Fruit fly (Drosophila melanogaster) whole organism, embryonic: ENCODE measurements around the gene sick.

Experiments
- ATbp ChIP-seq: fragments of 200-800 bp; sonication (Bioruptor generic); optimal IDR thresholded peaks from 2 replicates; lab custom pipeline; 2017; ENCODE audit warnings: missing biosample characterization, mild to moderate bottlenecking, missing genetic modification characterization, missing genetic modification reagents
- CG10979 ChIP-seq: fragments of 200-800 bp; sonication (Bioruptor generic); optimal IDR thresholded peaks from 2 replicates; lab custom pipeline; 2018; ENCODE audit warnings: missing biosample characterization, mild to moderate bottlenecking, missing genetic modification characterization, moderate library complexity
- CG11093 ChIP-seq: fragments of 200-800 bp; sonication (Bioruptor generic); IDR thresholded peaks from 3 replicates; pipeline ENCODE4 v1.3.6; 2022; ENCODE audit warnings: missing biosample characterization, missing genetic modification characterization
- CG11456 ChIP-seq: fragments of 200-800 bp; sonication (Bioruptor generic); IDR thresholded peaks from 3 replicates; pipeline ENCODE4 v1.3.6; 2022; ENCODE audit warnings: missing biosample characterization, missing genetic modification characterization
- CG12769 ChIP-seq: fragments of 200-800 bp; sonication (Bioruptor generic); optimal IDR thresholded peaks from 2 replicates; lab custom pipeline; 2019; ENCODE audit warnings: missing biosample characterization, mild to moderate bottlenecking, missing genetic modification characterization, moderate library complexity
- CG13424 ChIP-seq: fragments of 200-800 bp; sonication (Bioruptor generic); optimal IDR thresholded peaks from 2 replicates; lab custom pipeline; 2019; ENCODE audit warnings: missing biosample characterization, mild to moderate bottlenecking, missing genetic modification characterization, moderate library complexity
- CG15514 ChIP-seq: fragments of 200-800 bp; sonication (Bioruptor generic); optimal IDR thresholded peaks from 3 replicates; lab custom pipeline; 2017; ENCODE audit warnings: missing biosample characterization, missing genetic modification characterization, mild to moderate bottlenecking, moderate library complexity, missing genetic modification reagents
- CG1603 ChIP-seq: fragments of 200-800 bp; sonication (Bioruptor generic); optimal IDR thresholded peaks from 2 replicates; lab custom pipeline; 2019; ENCODE audit warnings: missing biosample characterization, mild to moderate bottlenecking, missing genetic modification characterization, moderate library complexity
- CG17359 ChIP-seq: fragments of 200-800 bp; sonication (Bioruptor generic); optimal IDR thresholded peaks from 3 replicates; lab custom pipeline; 2018; ENCODE audit warnings: missing biosample characterization, mild to moderate bottlenecking, missing genetic modification characterization, moderate library complexity
- CG1832 ChIP-seq: fragments of 200-800 bp; sonication (Bioruptor generic); optimal IDR thresholded peaks from 2 replicates; lab custom pipeline; 2017; ENCODE audit warnings: missing biosample characterization, mild to moderate bottlenecking, missing genetic modification characterization, inconsistent platforms
- CG31388 ChIP-seq: fragments of 200-800 bp; sonication (Bioruptor generic); optimal IDR thresholded peaks from 2 replicates; lab custom pipeline; 2016; ENCODE audit warnings: missing biosample characterization, missing genetic modification characterization
- CG3847 ChIP-seq: fragments of 200-800 bp; sonication (Bioruptor generic); IDR thresholded peaks from 2 replicates; pipeline ENCODE4 v1.3.6; 2022; ENCODE audit warnings: missing biosample characterization, missing genetic modification characterization
- CG42726 ChIP-seq: fragments of 200-800 bp; sonication (Bioruptor generic); IDR thresholded peaks from 2 replicates; pipeline ENCODE4 v1.3.6; 2022; ENCODE audit warnings: missing biosample characterization, missing genetic modification characterization; ENCODE audit not compliant: partially characterized antibody
- CG5180 ChIP-seq: fragments of 200-800 bp; sonication (Bioruptor generic); optimal IDR thresholded peaks from 3 replicates; lab custom pipeline; 2017; ENCODE audit warnings: missing biosample characterization, missing genetic modification characterization, mild to moderate bottlenecking, moderate library complexity, missing genetic modification reagents
- CG6175 ChIP-seq: fragments of 200-800 bp; sonication (Bioruptor generic); IDR thresholded peaks from 3 replicates; pipeline ENCODE4 v1.3.6; 2022; ENCODE audit warnings: missing biosample characterization, missing genetic modification characterization
- CG6254 ChIP-seq: fragments of 200-800 bp; sonication (Bioruptor generic); optimal IDR thresholded peaks from 3 replicates; lab custom pipeline; 2017; ENCODE audit warnings: mild to moderate bottlenecking, missing biosample characterization, missing genetic modification reagents, missing genetic modification characterization
- Camta ChIP-seq: fragments of 200-800 bp; sonication (Bioruptor generic); optimal IDR thresholded peaks from 2 replicates; lab custom pipeline; 2016; ENCODE audit warnings: missing biosample characterization, missing genetic modification characterization
- Doc2 ChIP-seq: fragments of 200-800 bp; sonication (Bioruptor generic); IDR thresholded peaks from 2 replicates; pipeline ENCODE4 v1.3.6; 2022; ENCODE audit warnings: missing biosample characterization, missing genetic modification characterization
- Elba2 ChIP-seq: fragments of 200-800 bp; sonication (Bioruptor generic); optimal IDR thresholded peaks from 3 replicates; lab custom pipeline; 2016; ENCODE audit warnings: missing biosample characterization, missing genetic modification characterization
- Fer1 ChIP-seq: fragments of 200-800 bp; sonication (Bioruptor generic); optimal IDR thresholded peaks from 2 replicates; lab custom pipeline; 2017; ENCODE audit warnings: missing biosample characterization, mild to moderate bottlenecking, missing genetic modification characterization
- HLHmδ ChIP-seq: fragments of 200-800 bp; sonication (Bioruptor generic); optimal IDR thresholded peaks from 2 replicates; lab custom pipeline; 2018; ENCODE audit warnings: missing biosample characterization, mild to moderate bottlenecking, missing genetic modification characterization, moderate library complexity
- Mes4 ChIP-seq: fragments of 200-800 bp; sonication (Bioruptor generic); optimal IDR thresholded peaks from 2 replicates; lab custom pipeline; 2016; ENCODE audit warnings: missing biosample characterization, missing genetic modification characterization
- Neu2 ChIP-seq: fragments of 200-800 bp; sonication (Bioruptor generic); optimal IDR thresholded peaks from 3 replicates; lab custom pipeline; 2016; ENCODE audit warnings: missing biosample characterization, missing genetic modification characterization, borderline replicate concordance
- Nf-YB ChIP-seq: fragments of 200-800 bp; sonication (Bioruptor generic); optimal IDR thresholded peaks from 3 replicates; lab custom pipeline; 2019; ENCODE audit warnings: missing biosample characterization, mild to moderate bottlenecking, missing genetic modification characterization, moderate library complexity
- Opbp ChIP-seq: fragments of 200-800 bp; sonication (Bioruptor generic); IDR thresholded peaks from 3 replicates; pipeline ENCODE4 v1.3.6; 2022; ENCODE audit warnings: missing biosample characterization, missing genetic modification characterization; ENCODE audit not compliant: partially characterized antibody
- Sry-δ ChIP-seq: fragments of 200-800 bp; sonication (Bioruptor generic); optimal IDR thresholded peaks from 2 replicates; lab custom pipeline; 2016; ENCODE audit warnings: missing biosample characterization, missing genetic modification characterization
- Stat92E ChIP-seq, 3 experiments: fragments of >200 bp in 2 of 3; fragments of 200-800 bp in 1 of 3; sonication (Bioruptor generic) in 1 of 3; optimal IDR thresholded peaks; 2 replicates each; lab custom pipeline; 2017 to 2019; ENCODE audit warnings: missing biosample characterization in 3 of 3, missing genetic modification characterization in 3 of 3, mild to moderate bottlenecking in 1 of 3, moderate library complexity in 1 of 3
- Taf1 ChIP-seq: fragments of 200-800 bp; sonication (Bioruptor generic); IDR thresholded peaks from 2 replicates; pipeline ENCODE4 v1.3.6; 2022; ENCODE audit warnings: missing biosample characterization, missing genetic modification characterization
- Trl ChIP-seq, 3 experiments: fragments of >200 bp in 2 of 3; fragments of 200-800 bp in 1 of 3; sonication (Bioruptor generic) in 1 of 3; optimal IDR thresholded peaks; 2 replicates in 1 of 3; 3 replicates in 2 of 3; lab custom pipeline; 2016 to 2017; ENCODE audit warnings: missing biosample characterization in 1 of 3, missing genetic modification characterization in 1 of 3
- abd-A ChIP-seq: fragments of 200-800 bp; sonication (Bioruptor generic); optimal IDR thresholded peaks from 3 replicates; lab custom pipeline; 2019; ENCODE audit warnings: missing biosample characterization, mild to moderate bottlenecking, missing genetic modification characterization, moderate library complexity
- bsh ChIP-seq, 2 experiments: fragments of 200-800 bp; sonication (Bioruptor generic); optimal IDR thresholded peaks; 2 replicates each; lab custom pipeline; 2017 to 2018; ENCODE audit warnings: mild to moderate bottlenecking in 2 of 2, missing biosample characterization in 2 of 2, missing genetic modification characterization in 2 of 2, moderate library complexity in 1 of 2
- btn ChIP-seq: fragments of 200-800 bp; sonication (Bioruptor generic); optimal IDR thresholded peaks from 2 replicates; lab custom pipeline; 2016; ENCODE audit warnings: missing biosample characterization, missing genetic modification characterization
- chm ChIP-seq: fragments of 200-800 bp; sonication (Bioruptor generic); IDR thresholded peaks from 2 replicates; pipeline ENCODE4 v1.3.6; 2022; ENCODE audit warnings: missing biosample characterization, missing genetic modification characterization
- danr ChIP-seq: fragments of 200-800 bp; sonication (Bioruptor generic); IDR thresholded peaks from 2 replicates; pipeline ENCODE4 v1.3.6; 2022; ENCODE audit warnings: missing biosample characterization, missing genetic modification characterization
- emc ChIP-seq: fragments of 200-800 bp; sonication (Bioruptor generic); optimal IDR thresholded peaks from 2 replicates; lab custom pipeline; 2016; ENCODE audit warnings: missing biosample characterization, missing genetic modification characterization
- h ChIP-seq: fragments of >200 bp; optimal IDR thresholded peaks from 2 replicates; lab custom pipeline; 2017
- klu ChIP-seq: fragments of 200-800 bp; sonication (Bioruptor generic); IDR thresholded peaks from 2 replicates; pipeline ENCODE4 v1.3.6; 2022; ENCODE audit warnings: missing biosample characterization, missing genetic modification characterization
- odd ChIP-seq: fragments of 200-800 bp; sonication (Bioruptor generic); optimal IDR thresholded peaks from 2 replicates; lab custom pipeline; 2017; ENCODE audit warnings: missing biosample characterization, mild to moderate bottlenecking, missing genetic modification characterization
- prd ChIP-seq, 3 experiments: fragments of >200 bp in 2 of 3; fragments of 200-800 bp in 1 of 3; sonication (Bioruptor generic) in 1 of 3; optimal IDR thresholded peaks in 2 of 3; IDR thresholded peaks in 1 of 3; 2 replicates in 2 of 3; 3 replicates in 1 of 3; pipeline versions ENCODE4 v1.3.6 to Lab custom; 2017 to 2022; ENCODE audit warnings: missing biosample characterization in 1 of 3, missing genetic modification characterization in 1 of 3
- sc ChIP-seq, 3 experiments: fragments of >200 bp in 2 of 3; fragments of 200-800 bp in 1 of 3; sonication (Bioruptor generic) in 1 of 3; optimal IDR thresholded peaks; 2 replicates in 2 of 3; 3 replicates in 1 of 3; lab custom pipeline; 2017; ENCODE audit warnings: mild to moderate bottlenecking in 1 of 3, missing biosample characterization in 1 of 3, missing genetic modification characterization in 1 of 3, missing genetic modification reagents in 1 of 3
- sisA ChIP-seq: fragments of 200-800 bp; sonication (Bioruptor generic); IDR thresholded peaks from 2 replicates; pipeline ENCODE4 v1.3.6; 2022; ENCODE audit warnings: missing biosample characterization, missing genetic modification characterization
- slou ChIP-seq: fragments of 200-800 bp; sonication (Bioruptor generic); optimal IDR thresholded peaks from 3 replicates; lab custom pipeline; 2016; ENCODE audit warnings: missing biosample characterization, missing genetic modification characterization
- stc ChIP-seq: fragments of 200-800 bp; sonication (Bioruptor generic); IDR thresholded peaks from 2 replicates; pipeline ENCODE4 v1.3.6; 2022; ENCODE audit warnings: missing biosample characterization, missing genetic modification characterization
- stwl ChIP-seq: fragments of 200-800 bp; sonication (Bioruptor generic); optimal IDR thresholded peaks from 3 replicates; lab custom pipeline; 2018; ENCODE audit warnings: missing biosample characterization, mild to moderate bottlenecking, missing genetic modification characterization, moderate library complexity
- tin ChIP-seq: fragments of 200-800 bp; sonication (Bioruptor generic); optimal IDR thresholded peaks from 3 replicates; lab custom pipeline; 2016; ENCODE audit warnings: missing biosample characterization, missing genetic modification characterization
- zfh1 ChIP-seq: fragments of 200-800 bp; sonication (Bioruptor generic); IDR thresholded peaks from 3 replicates; pipeline ENCODE4 v1.3.6; 2022; ENCODE audit warnings: missing biosample characterization, missing genetic modification characterization

The sick gene

DNA sequence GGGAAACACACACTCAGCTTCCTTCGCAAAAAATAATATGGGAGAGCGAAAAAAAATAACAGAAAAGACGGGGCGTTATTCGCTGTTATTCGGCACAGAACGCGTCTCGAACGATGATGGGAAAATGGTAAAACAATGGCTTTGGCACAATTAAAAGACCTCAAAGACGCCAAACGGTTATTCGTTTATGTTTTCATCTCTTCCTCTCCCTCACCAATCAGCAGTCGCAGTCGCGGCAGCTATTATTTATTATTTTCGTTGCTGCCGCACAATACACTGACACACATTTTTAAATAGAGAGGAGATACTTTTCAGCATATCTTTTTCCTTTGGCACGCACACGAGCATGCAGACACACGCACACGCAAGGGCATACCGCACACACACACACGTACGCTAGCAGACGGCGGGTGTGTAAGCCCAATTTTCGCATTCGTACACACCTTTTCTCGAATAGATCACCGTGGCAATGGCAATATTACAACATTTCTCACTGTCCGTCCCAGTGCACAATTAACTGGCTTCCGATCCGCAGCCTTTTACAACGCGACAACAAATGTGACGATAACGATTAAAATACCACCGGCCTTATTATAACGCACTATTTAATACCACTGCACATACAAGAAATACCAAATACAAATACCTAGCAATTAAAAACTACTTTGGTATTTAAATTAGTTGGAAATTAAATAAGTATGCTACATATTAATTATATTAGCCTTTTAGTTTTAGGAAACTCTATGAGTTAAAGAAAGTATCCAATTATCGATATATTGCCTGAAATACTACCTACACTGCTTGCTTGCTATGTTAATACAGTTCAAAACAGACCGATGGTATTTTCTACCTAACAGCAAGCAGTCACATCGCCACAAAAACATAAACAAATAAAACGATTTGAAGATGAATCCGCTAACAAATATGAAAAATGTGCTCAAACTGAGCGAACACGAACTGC is 4.6 kb upstream of the sick start, which contains the start of the genes CdGAPr and CG10466 (continued):
- TF ChIP-seq slou (GFP tag; lab: Kevin White, UChicago), result no peak
- no peak for TF ChIP-seq h (lab: Kevin White, UChicago)
- peak; percentile 54 for TF ChIP-seq odd (GFP tag; lab: Kevin White, UChicago)
- TF ChIP-seq Nf-YB (GFP tag; lab: Kevin White, UChicago), result no peak
- no peak for TF ChIP-seq emc (GFP tag; lab: Kevin White, UChicago)
- peak in 1 of 2 experiments; percentile 1 for TF ChIP-seq bsh (GFP tag; optimal IDR thresholded peaks at IDR 0.05; lab: Kevin White, UChicago)
- TF ChIP-seq CG3847 (GFP tag; lab: Robert Waterston, UW), result no peak
- TF ChIP-seq abd-A (tag; lab: Kevin White, UChicago), result peak; percentile 47
- no peak for TF ChIP-seq stc
- 0 out of 3 replicates have a peak, but pooled peaks have one; percentile 11 for TF ChIP-seq CG6175 (GFP tag; lab: Robert Waterston, UW)
- no peak for TF ChIP-seq prd (optimal IDR thresholded peaks at IDR 0.05; lab: Kevin White, UChicago)
- no peak for TF ChIP-seq prd (GFP tag; IDR thresholded peaks at IDR 0.05; lab: Robert Waterston, UW)
- TF ChIP-seq Taf1 (GFP tag; lab: Robert Waterston, UW), result no peak
- no peak for TF ChIP-seq CG1832
- no peak for TF ChIP-seq CG11093
- TF ChIP-seq klu, result no peak
- TF ChIP-seq CG42726, result peak; percentile 66; the same call in 1 of the 2 replicates
- peak; percentile 98 for TF ChIP-seq Neu2 (GFP tag; lab: Kevin White, UChicago)
- TF ChIP-seq CG11456 (GFP tag; lab: Robert Waterston, UW), result no peak
- TF ChIP-seq Opbp (GFP tag; lab: Robert Waterston, UW), result no peak; the same call in 2 of the 3 replicates
- TF ChIP-seq Sry-δ, result peak; percentile 55
- TF ChIP-seq Camta (GFP tag; lab: Kevin White, UChicago), result no peak
- TF ChIP-seq CG5180 (GFP tag; lab: Kevin White, UChicago), result no peak
- TF ChIP-seq CG13424 (tag; lab: Kevin White, UChicago), result no peak
- no peak for TF ChIP-seq CG6254 (GFP tag; lab: Kevin White, UChicago)
- no peak for TF ChIP-seq danr (GFP tag; lab: Robert Waterston, UW)
- TF ChIP-seq zfh1 (GFP tag; lab: Robert Waterston, UW), result no peak
- TF ChIP-seq CG17359 (tag; lab: Kevin White, UChicago), result no peak
- TF ChIP-seq HLHmδ, result peak; percentile 65
- peak; percentile 11 for TF ChIP-seq CG1603 (tag; lab: Kevin White, UChicago)
- no peak for TF ChIP-seq CG12769
- TF ChIP-seq btn, result no peak
- TF ChIP-seq ATbp (GFP tag; lab: Kevin White, UChicago), result no peak
- no peak for TF ChIP-seq Fer1 (GFP tag; lab: Kevin White, UChicago)
- TF ChIP-seq sisA (GFP tag; lab: Robert Waterston, UW), result no peak
- no peak for TF ChIP-seq tin (GFP tag; lab: Kevin White, UChicago)
- TF ChIP-seq CG10979 (tag; lab: Kevin White, UChicago), result no peak
- no peak for TF ChIP-seq CG31388 (GFP tag; lab: Kevin White, UChicago)
- TF ChIP-seq Mes4, result peak; percentile 1
- peak in 1 of 2 experiments; percentile 19 for TF ChIP-seq Trl (optimal IDR thresholded peaks at IDR 0.05; lab: Kevin White, UChicago)
- no peak for TF ChIP-seq Trl (GFP tag; optimal IDR thresholded peaks at IDR 0.05; lab: Kevin White, UChicago)
- TF ChIP-seq Elba2 (GFP tag; lab: Kevin White, UChicago), result no peak
- TF ChIP-seq Stat92E (GFP tag; optimal IDR thresholded peaks at IDR 0.05; lab: Kevin White, UChicago), result peak in 1 of 3 experiments; percentile 81
- TF ChIP-seq CG15514 (GFP tag; lab: Kevin White, UChicago), result peak; percentile 16
- TF ChIP-seq chm (GFP tag; lab: Robert Waterston, UW), result peak; percentile 44; the same call in 1 of the 2 replicates
- no peak for TF ChIP-seq sc (optimal IDR thresholded peaks at IDR 0.05; lab: Kevin White, UChicago)
- TF ChIP-seq sc (GFP tag; optimal IDR thresholded peaks at IDR 0.05; lab: Kevin White, UChicago), result no peak
- no peak for TF ChIP-seq Doc2
- peak; percentile 84 for TF ChIP-seq stwl (tag; lab: Kevin White, UChicago)
